Worm (Caenorhabditis elegans): ENCODE results near the gene C24A8.6.

DNA sequence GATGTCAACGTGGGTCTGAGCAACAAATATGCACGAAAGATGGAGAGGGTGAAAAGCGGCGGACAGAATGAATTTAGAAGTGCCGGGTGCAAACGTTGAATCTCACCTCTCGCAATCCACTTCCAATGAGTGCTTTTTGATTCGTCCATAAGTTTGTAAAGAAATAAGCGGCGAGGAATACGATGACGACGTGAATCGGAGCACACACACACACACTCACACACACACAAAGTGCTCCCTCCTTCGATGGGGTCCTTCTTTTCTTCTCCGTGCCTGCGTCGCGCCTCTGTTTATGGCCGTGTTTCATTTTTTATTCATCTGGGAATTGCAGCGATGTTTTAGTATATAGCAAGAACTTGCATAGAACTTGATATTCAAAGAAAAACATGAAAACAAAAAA is 34.8 kb downstream of the C24A8.6 start, which contains the start of gene paf-2:
- no peak for TF ChIP-seq unc-62 (GFP tag; optimal IDR thresholded peaks at IDR 0.05)
- TF ChIP-seq pqm-1 (tag; optimal IDR thresholded peaks at IDR 0.05) = no peak
- TF ChIP-seq pha-4 (tag; optimal IDR thresholded peaks at IDR 0.05) = no peak
- no peak for TF ChIP-seq fos-1 (tag; optimal IDR thresholded peaks at IDR 0.05)
